Worm (Caenorhabditis elegans) whole organism, early embryonic: Measurements from ENCODE around the gene sra-9.

Experiments used
- F13C5.2 ChIP-seq: sonication (generic microtip); optimal IDR thresholded peaks from 2 replicates; lab custom pipeline; 2017; ENCODE audit warnings: mild to moderate bottlenecking, missing genetic modification characterization, inconsistent platforms, missing compliant biosample characterization
- aly-1 ChIP-seq: sonication (generic microtip); optimal IDR thresholded peaks from 2 replicates; lab custom pipeline; 2016; ENCODE audit warnings: missing genetic modification characterization, missing compliant biosample characterization
- ama-1 ChIP-seq: fragments of 150-350 bp; optimal IDR thresholded peaks from 2 replicates; lab custom pipeline; 2014
- flt-1 ChIP-seq: fragments of 200-800 bp; sonication (Bioruptor generic); IDR thresholded peaks from 2 replicates; pipeline ENCODE4 v1.3.6; 2022; ENCODE audit warnings: missing genetic modification characterization, missing compliant biosample characterization

DNA sequence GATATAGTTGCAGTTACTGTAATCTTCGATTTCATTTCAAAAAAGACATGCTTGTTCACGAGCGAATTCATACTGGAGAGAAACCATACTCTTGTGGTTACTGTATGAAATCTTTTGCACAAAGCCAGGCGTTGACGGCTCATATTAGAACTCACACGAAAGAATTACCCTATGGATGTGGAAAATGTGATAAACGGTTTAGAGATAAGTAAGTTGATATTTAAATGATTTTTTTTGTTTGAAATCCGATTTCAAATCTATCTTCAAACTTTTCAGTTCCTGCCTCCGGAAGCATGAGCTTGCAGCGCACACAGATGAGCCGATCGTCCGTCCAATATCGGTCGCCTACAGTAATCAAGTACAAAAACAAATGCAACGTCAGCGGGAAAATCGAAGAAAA, 26.8 kb downstream of the sra-9 start:
- TF ChIP-seq aly-1: no peak
- no peak for TF ChIP-seq ama-1 (lab: Kevin White, UChicago)
- no peak for TF ChIP-seq flt-1 (GFP tag; lab: Robert Waterston, UW)
- no peak for TF ChIP-seq F13C5.2 (tag; lab: Kevin White, UChicago)
